Worm (Caenorhabditis elegans) whole organism, mixed stage, embryonic: Measurements from ENCODE around the gene K07F5.8.

Source experiments
- bed-3 ChIP-seq: fragments of 200-800 bp; sonication (Bioruptor generic); optimal IDR thresholded peaks from 3 replicates; lab custom pipeline; 2018; ENCODE audit warnings: mild to moderate bottlenecking, missing genetic modification characterization, moderate library complexity, missing compliant biosample characterization
- blmp-1 ChIP-seq: fragments of 150-350 bp; optimal IDR thresholded peaks from 2 replicates; lab custom pipeline; 2014; ENCODE audit warnings: missing biosample characterization, missing genetic modification characterization
- ceh-39 ChIP-seq: fragments of 150-350 bp; optimal IDR thresholded peaks from 2 replicates; lab custom pipeline; 2014; ENCODE audit warnings: missing biosample characterization, missing genetic modification characterization
- ceh-43 ChIP-seq: fragments of 200-800 bp; sonication (Bioruptor generic); optimal IDR thresholded peaks from 2 replicates; lab custom pipeline; 2018; ENCODE audit warnings: mild to moderate bottlenecking, missing genetic modification characterization, moderate library complexity, missing compliant biosample characterization
- ces-1 ChIP-seq: fragments of 150-350 bp; optimal IDR thresholded peaks from 2 replicates; lab custom pipeline; 2014; ENCODE audit warnings: missing biosample characterization, missing genetic modification reagents, missing genetic modification characterization
- cnd-1 ChIP-seq: fragments of 200-800 bp; sonication (Bioruptor generic); optimal IDR thresholded peaks from 2 replicates; lab custom pipeline; 2018; ENCODE audit warnings: mild to moderate bottlenecking, missing genetic modification characterization, missing compliant biosample characterization
- drap-1 ChIP-seq: fragments of 200-800 bp; sonication (Bioruptor generic); optimal IDR thresholded peaks from 3 replicates; lab custom pipeline; 2018; ENCODE audit warnings: mild to moderate bottlenecking, missing genetic modification characterization, missing compliant biosample characterization
- elt-1 ChIP-seq: sonication (generic microtip); optimal IDR thresholded peaks from 2 replicates; lab custom pipeline; 2017; ENCODE audit warnings: missing genetic modification characterization, mild to moderate bottlenecking, missing compliant biosample characterization, antibody characterized with exemption, moderate library complexity, borderline replicate concordance; ENCODE audit not compliant: insufficient read depth
- elt-3 ChIP-seq: fragments of 150-350 bp; optimal IDR thresholded peaks from 2 replicates; lab custom pipeline; 2014; ENCODE audit warnings: missing biosample characterization, missing genetic modification characterization
- flh-1 ChIP-seq: fragments of 200-800 bp; sonication (Bioruptor generic); optimal IDR thresholded peaks from 2 replicates; lab custom pipeline; 2018; ENCODE audit warnings: mild to moderate bottlenecking, missing genetic modification characterization, moderate library complexity, missing compliant biosample characterization
- hlh-1 ChIP-seq: fragments of 150-350 bp; optimal IDR thresholded peaks from 2 replicates; lab custom pipeline; 2014; ENCODE audit warnings: missing biosample characterization, missing genetic modification reagents, missing genetic modification characterization
- lin-13 ChIP-seq: fragments of 150-350 bp; optimal IDR thresholded peaks from 2 replicates; lab custom pipeline; 2014; ENCODE audit warnings: missing biosample characterization, missing genetic modification characterization
- lin-32 ChIP-seq: fragments of 200-800 bp; sonication (Bioruptor generic); optimal IDR thresholded peaks from 2 replicates; lab custom pipeline; 2018; ENCODE audit warnings: mild to moderate bottlenecking, missing genetic modification characterization, missing compliant biosample characterization
- lsy-2 ChIP-seq: fragments of 150-350 bp; optimal IDR thresholded peaks from 2 replicates; lab custom pipeline; 2014; ENCODE audit warnings: missing biosample characterization, missing genetic modification characterization
- mab-5 ChIP-seq: fragments of 150-350 bp; optimal IDR thresholded peaks from 2 replicates; lab custom pipeline; 2014; ENCODE audit warnings: missing biosample characterization, missing genetic modification characterization
- mep-1 ChIP-seq: fragments of 150-350 bp; optimal IDR thresholded peaks from 2 replicates; lab custom pipeline; 2017; ENCODE audit warnings: missing biosample characterization, missing genetic modification reagents, missing genetic modification characterization, inconsistent platforms
- mls-2 ChIP-seq: sonication (generic microtip); optimal IDR thresholded peaks from 2 replicates; lab custom pipeline; 2016; ENCODE audit warnings: mild to moderate bottlenecking, missing genetic modification characterization, moderate library complexity, missing compliant biosample characterization
- nhr-12 ChIP-seq: fragments of 150-350 bp; optimal IDR thresholded peaks from 2 replicates; lab custom pipeline; 2014; ENCODE audit warnings: missing biosample characterization, missing genetic modification characterization
- nhr-2 ChIP-seq: fragments of 150-350 bp; optimal IDR thresholded peaks from 2 replicates; lab custom pipeline; 2014; ENCODE audit warnings: missing biosample characterization, missing genetic modification characterization
- nhr-237 ChIP-seq: fragments of 150-350 bp; optimal IDR thresholded peaks from 2 replicates; lab custom pipeline; 2014; ENCODE audit warnings: missing biosample characterization, missing genetic modification characterization
- nhr-28 ChIP-seq: fragments of 150-350 bp; optimal IDR thresholded peaks from 2 replicates; lab custom pipeline; 2014; ENCODE audit warnings: missing biosample characterization, missing genetic modification characterization
- nhr-76 ChIP-seq: sonication (generic microtip); optimal IDR thresholded peaks from 2 replicates; lab custom pipeline; 2017; ENCODE audit warnings: missing biosample characterization, missing genetic modification characterization
- sem-2 ChIP-seq: fragments of 200-800 bp; sonication (Bioruptor generic); optimal IDR thresholded peaks from 2 replicates; lab custom pipeline; 2018; ENCODE audit warnings: mild to moderate bottlenecking, missing genetic modification characterization, missing compliant biosample characterization
- snpc-4 ChIP-seq: fragments of 150-350 bp; optimal IDR thresholded peaks from 2 replicates; lab custom pipeline; 2014; ENCODE audit warnings: missing biosample characterization, missing genetic modification characterization
- sptf-1 ChIP-seq: sonication (generic microtip); optimal IDR thresholded peaks from 2 replicates; lab custom pipeline; 2017; ENCODE audit warnings: mild to moderate bottlenecking, missing genetic modification characterization, moderate library complexity, missing compliant biosample characterization
- unc-120 ChIP-seq: sonication (generic microtip); optimal IDR thresholded peaks from 2 replicates; lab custom pipeline; 2017; ENCODE audit warnings: missing genetic modification characterization, missing compliant biosample characterization; ENCODE audit not compliant: poor library complexity, severe bottlenecking
- unc-39 ChIP-seq: fragments of 150-350 bp; optimal IDR thresholded peaks from 2 replicates; lab custom pipeline; 2014; ENCODE audit warnings: missing biosample characterization, missing genetic modification characterization
- unc-62 ChIP-seq: fragments of 150-350 bp; optimal IDR thresholded peaks from 2 replicates; lab custom pipeline; 2014; ENCODE audit warnings: missing biosample characterization, missing genetic modification reagents, missing genetic modification characterization
- zip-8 ChIP-seq: fragments of 150-350 bp; optimal IDR thresholded peaks from 2 replicates; lab custom pipeline; 2014; ENCODE audit warnings: missing biosample characterization, missing genetic modification characterization
- ztf-11 ChIP-seq: fragments of 150-350 bp; optimal IDR thresholded peaks from 2 replicates; lab custom pipeline; 2014; ENCODE audit warnings: missing biosample characterization, missing genetic modification characterization

K07F5.8 gene

DNA sequence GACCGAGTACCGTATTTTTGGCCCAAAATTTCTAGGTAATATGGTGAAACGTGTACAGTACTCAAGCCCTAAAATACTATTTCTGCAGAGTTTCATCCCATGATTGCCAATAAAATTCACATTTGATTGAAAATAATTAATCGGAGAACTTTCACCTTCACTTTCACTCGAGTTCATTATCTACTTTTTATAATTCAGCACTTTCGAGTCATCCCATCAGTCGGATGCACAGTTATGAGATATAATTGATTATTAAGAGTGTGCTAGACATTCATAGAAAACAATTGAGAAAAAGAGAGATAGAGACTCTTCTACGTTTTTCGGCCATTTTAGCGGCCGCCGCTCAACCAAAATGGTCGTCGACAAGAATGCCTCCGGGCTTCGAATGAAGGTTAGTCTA lies 46.8 kb downstream of the K07F5.8 start, which contains the start of gene fat-3:
Gene fat-3 (plus strand): TSS at position 313 of the 400 bp plus-strand sequence.
- TF ChIP-seq nhr-12 (no peak), lsy-2 (no peak), nhr-2 (tag; lab: Kevin White, UChicago) (no peak), mls-2 (no peak), lin-32 (GFP tag; lab: Kevin White, UChicago) (no peak), blmp-1 (no peak)
- TF ChIP-seq, all 35 proteins: peak for 0

DNA sequence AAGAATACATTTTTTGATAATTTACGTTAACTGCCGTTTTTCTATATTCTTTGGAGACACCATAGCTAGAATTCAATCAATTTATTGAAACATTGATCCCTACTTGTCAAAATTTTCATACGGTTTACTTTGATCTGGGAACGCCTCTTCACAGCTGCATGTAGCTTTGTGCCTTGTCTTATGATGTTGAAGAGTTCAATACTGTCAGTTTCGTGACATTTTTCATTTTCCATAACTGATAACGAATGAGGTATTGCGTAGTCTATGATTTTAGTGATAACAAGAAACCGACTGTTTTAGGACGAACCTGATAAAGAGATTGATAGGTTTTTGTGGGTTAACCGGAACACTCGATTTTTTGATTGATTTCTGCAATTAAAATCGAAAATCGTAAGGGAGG lies 48.1 kb downstream of the K07F5.8 start:
- TF ChIP-seq nhr-28 (tag; lab: Kevin White, UChicago) (no peak), hlh-1 (tag; lab: Kevin White, UChicago) (no peak), ztf-11 (tag; lab: Kevin White, UChicago) (no peak), lin-13 (tag; lab: Kevin White, UChicago) (no peak), bed-3 (GFP tag; lab: Kevin White, UChicago) (no peak), unc-120 (tag; lab: Kevin White, UChicago) (no peak), elt-1 (no peak), nhr-237 (tag; lab: Kevin White, UChicago) (no peak), mls-2 (no peak), ceh-39 (tag; lab: Kevin White, UChicago) (no peak), blmp-1 (no peak), lin-32 (GFP tag; lab: Kevin White, UChicago) (no peak), cnd-1 (tag; lab: Kevin White, UChicago) (no peak), mep-1 (no peak), ceh-43 (GFP tag; lab: Kevin White, UChicago) (no peak), flh-1 (GFP tag; lab: Kevin White, UChicago) (no peak), snpc-4 (tag; lab: Kevin White, UChicago) (no peak), unc-39 (tag; lab: Kevin White, UChicago) (no peak), nhr-2 (tag; lab: Kevin White, UChicago) (no peak), drap-1 (GFP tag; lab: Kevin White, UChicago) (no peak)

DNA sequence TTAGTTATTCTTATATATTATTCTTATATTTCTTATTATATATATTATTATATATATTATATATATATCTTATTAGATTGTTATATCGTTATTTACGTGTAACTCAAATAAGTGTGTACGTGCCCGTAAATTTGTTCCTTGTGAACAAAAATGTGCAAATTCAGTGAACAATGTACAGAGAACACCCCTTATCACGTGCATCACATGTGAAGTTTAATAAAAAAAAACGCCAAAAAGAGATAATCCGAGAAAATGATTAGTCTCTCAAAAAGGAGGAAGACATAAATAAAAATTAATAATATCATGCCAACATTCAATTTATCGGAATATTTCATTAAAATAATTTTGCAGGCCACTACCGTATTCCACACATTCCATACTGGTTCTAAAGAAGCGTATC lies 49.9 kb downstream of the K07F5.8 start:
- TF ChIP-seq cnd-1 (tag; lab: Kevin White, UChicago) = no peak
- TF ChIP-seq mab-5 = no peak
- TF ChIP-seq elt-3 (tag; lab: Kevin White, UChicago) = no peak
- no peak for TF ChIP-seq elt-1
- no peak for TF ChIP-seq nhr-28 (tag; lab: Kevin White, UChicago)
- TF ChIP-seq nhr-2 (tag; lab: Kevin White, UChicago) = no peak
- no peak for TF ChIP-seq mep-1
- TF ChIP-seq ces-1 (GFP tag; lab: Kevin White, UChicago) = no peak
- no peak for TF ChIP-seq ceh-39 (tag; lab: Kevin White, UChicago)
- TF ChIP-seq unc-120 (tag; lab: Kevin White, UChicago) = no peak
- TF ChIP-seq ceh-43 (GFP tag; lab: Kevin White, UChicago) = no peak
- no peak for TF ChIP-seq zip-8
- TF ChIP-seq flh-1 (GFP tag; lab: Kevin White, UChicago) = no peak
- no peak for TF ChIP-seq unc-62 (GFP tag; lab: Kevin White, UChicago)
- TF ChIP-seq sem-2 (GFP tag; lab: Kevin White, UChicago) = no peak
- no peak for TF ChIP-seq sptf-1 (tag; lab: Kevin White, UChicago)
- TF ChIP-seq, all 35 proteins: peak for 0

DNA sequence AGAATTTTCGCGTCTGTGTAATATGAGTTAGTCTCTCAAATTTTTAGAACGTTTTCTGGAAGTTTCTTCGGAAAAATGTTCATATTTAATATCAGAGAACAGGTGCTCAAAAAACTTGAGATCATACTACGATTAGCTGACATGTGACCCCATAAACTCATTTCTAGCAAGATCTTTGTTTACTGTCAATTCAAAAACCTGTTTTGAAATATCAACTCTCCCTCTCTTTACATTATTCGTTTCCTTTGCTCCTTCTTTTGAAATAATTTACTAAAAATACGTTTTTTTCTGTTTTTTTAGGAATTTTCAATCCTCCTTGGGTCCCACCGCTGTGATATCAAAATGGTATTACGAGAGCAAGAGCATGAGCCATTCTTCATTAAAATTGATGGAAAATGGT lies 50.4 kb downstream of the K07F5.8 start, which contains the start of gene fat-4:
Gene fat-4 (plus strand): TSS at position 301 of the 400 bp plus-strand sequence.
- TF ChIP-seq nhr-28 (tag; lab: Kevin White, UChicago) (no peak), ceh-39 (tag; lab: Kevin White, UChicago) (no peak), sptf-1 (tag; lab: Kevin White, UChicago) (no peak), unc-62 (GFP tag; lab: Kevin White, UChicago) (no peak), cnd-1 (tag; lab: Kevin White, UChicago) (no peak), lin-32 (GFP tag; lab: Kevin White, UChicago) (no peak), nhr-12 (no peak), unc-39 (tag; lab: Kevin White, UChicago) (no peak), ztf-11 (tag; lab: Kevin White, UChicago) (no peak), bed-3 (GFP tag; lab: Kevin White, UChicago) (no peak), nhr-76 (tag; lab: Kevin White, UChicago) (no peak), lin-13 (tag; lab: Kevin White, UChicago) (no peak), zip-8 (no peak)
